Fruit fly (Drosophila melanogaster) Kc167 (cell line): Measurements from ENCODE around the gene Max.

Experiments used
- h ChIP-seq: fragments of >200 bp; optimal IDR thresholded peaks from 3 replicates; lab custom pipeline; 2018; ENCODE audit warnings: missing external identifiers
- psq ChIP-seq: fragments of >200 bp; optimal IDR thresholded peaks from 2 replicates; lab custom pipeline; 2017; ENCODE audit warnings: missing external identifiers

- no peak for TF ChIP-seq psq (lab: Kevin White, UChicago)
- no peak for TF ChIP-seq h (lab: Kevin White, UChicago)
Observed at dm6 chr3L:19214223-19214622, 49.8 kb downstream of the Max start.
